Worm (Caenorhabditis elegans): ENCODE results near the gene lgc-38.

ce11 chrIII:7019724-7020123, 10.8 kb downstream of the lgc-38 start:
- TF ChIP-seq elt-3 (tag; optimal IDR thresholded peaks at IDR 0.05), result no peak
- no peak for TF ChIP-seq unc-120 (tag; optimal IDR thresholded peaks at IDR 0.05; ENCODE audit: poor library complexity, severe bottlenecking)
- TF ChIP-seq blmp-1 (tag; optimal IDR thresholded peaks at IDR 0.05), result no peak
